Worm (Caenorhabditis elegans): Measurements from ENCODE around the gene C15H7.4.
A peak's percentile ranks its signal among the peaks of the same experiment; 100 is the strongest.

The C15H7.4 gene

ce11 chrIII:9697323-9697722 is 41.6 kb upstream of the C15H7.4 start (continued):
- TF ChIP-seq egl-27 (tag; optimal IDR thresholded peaks at IDR 0.05) (no peak), nhr-47 (tag; optimal IDR thresholded peaks at IDR 0.05) (peak; percentile 59), xbp-1 (tag; optimal IDR thresholded peaks at IDR 0.05) (peak; percentile 50), elt-3 (tag; optimal IDR thresholded peaks at IDR 0.05) (no peak), unc-30 (tag; optimal IDR thresholded peaks at IDR 0.05) (no peak), irx-1 (tag; optimal IDR thresholded peaks at IDR 0.05) (no peak), ets-5 (GFP tag; IDR thresholded peaks at IDR 0.05) (no peak), lin-35 (GFP tag; optimal IDR thresholded peaks at IDR 0.05) (peak; percentile 26 to 61), zag-1 (tag; optimal IDR thresholded peaks at IDR 0.05) (no peak), hpl-2 (GFP tag; optimal IDR thresholded peaks at IDR 0.05) (no peak), ceh-8 (GFP tag; optimal IDR thresholded peaks at IDR 0.05) (no peak), pqm-1 (tag; optimal IDR thresholded peaks at IDR 0.05) (no peak), sup-37 (GFP tag; optimal IDR thresholded peaks at IDR 0.05) (no peak), nhr-20 (tag; optimal IDR thresholded peaks at IDR 0.05) (peak; percentile 60), unc-130 (tag; optimal IDR thresholded peaks at IDR 0.05) (peak; percentile 63), tlp-1 (tag; optimal IDR thresholded peaks at IDR 0.05) (no peak), pax-3 (tag; optimal IDR thresholded peaks at IDR 0.05) (no peak), pag-3 (tag; optimal IDR thresholded peaks at IDR 0.05; ENCODE audit: borderline replicate concordance, insufficient read depth) (no peak), zip-4 (GFP tag; optimal IDR thresholded peaks at IDR 0.05) (no peak), nhr-90 (tag; optimal IDR thresholded peaks at IDR 0.05; ENCODE audit: poor library complexity) (peak; percentile 0), hlh-4 (tag; optimal IDR thresholded peaks at IDR 0.05) (no peak), vab-15 (tag; optimal IDR thresholded peaks at IDR 0.05) (no peak), Y116A8C.19 (tag; optimal IDR thresholded peaks at IDR 0.05; ENCODE audit: borderline replicate concordance) (no peak), fkh-10 (GFP tag; optimal IDR thresholded peaks at IDR 0.05) (peak; percentile 29), lin-14 (GFP tag; optimal IDR thresholded peaks at IDR 0.05) (peak; percentile 92), ztf-11 (tag; optimal IDR thresholded peaks at IDR 0.05) (no peak), sptf-1 (tag; optimal IDR thresholded peaks at IDR 0.05) (no peak), sox-4 (tag; optimal IDR thresholded peaks at IDR 0.05) (peak; percentile 14), lin-13 (GFP tag; optimal IDR thresholded peaks at IDR 0.05) (no peak), tbx-2 (tag; optimal IDR thresholded peaks at IDR 0.05) (peak; percentile 40), fkh-8 (tag; optimal IDR thresholded peaks at IDR 0.05) (peak; percentile 72), lir-3 (tag; optimal IDR thresholded peaks at IDR 0.05; ENCODE audit: poor library complexity) (no peak), F16B12.6 (tag; optimal IDR thresholded peaks at IDR 0.05) (no peak), unc-98 (GFP tag; IDR thresholded peaks at IDR 0.05) (no peak), lin-39 (tag; optimal IDR thresholded peaks at IDR 0.05) (no peak), snu-23 (GFP tag; optimal IDR thresholded peaks at IDR 0.05) (peak; percentile 78), nhr-76 (tag; optimal IDR thresholded peaks at IDR 0.05) (no peak), ceh-82 (tag; optimal IDR thresholded peaks at IDR 0.05) (peak in 2 of 3 experiments; percentile 22 to 60), isw-1 (GFP tag; IDR thresholded peaks at IDR 0.05) (no peak), C04F5.9 (tag; optimal IDR thresholded peaks at IDR 0.05) (no peak), nhr-12 (tag; optimal IDR thresholded peaks at IDR 0.05) (no peak), grh-1 (GFP tag; IDR thresholded peaks at IDR 0.05) (no peak), nhr-77 (tag; optimal IDR thresholded peaks at IDR 0.05) (peak; percentile 11), lin-15B (tag; optimal IDR thresholded peaks at IDR 0.05) (no peak), nhr-19 (GFP tag; conservative IDR thresholded peaks at IDR 0.05) (no peak), ama-1 (optimal IDR thresholded peaks at IDR 0.05) (no peak)
